Fruit fly (Drosophila melanogaster) whole organism: ENCODE data around the gene Grip128.

Experiments used
- CG8478 ChIP-seq: fragments of >200 bp; optimal IDR thresholded peaks from 2 replicates; lab custom pipeline; 2018; ENCODE audit warnings: inconsistent platforms
- Dll ChIP-seq: fragments of >200 bp; optimal IDR thresholded peaks from 2 replicates; lab custom pipeline; 2017
- EcR ChIP-seq, 2 experiments: fragments of >200 bp; optimal IDR thresholded peaks; 2 replicates each; lab custom pipeline; 2017; ENCODE audit warnings: missing biosample characterization in 2 of 2, missing genetic modification characterization in 2 of 2, missing genetic modification reagents in 2 of 2

DNA sequence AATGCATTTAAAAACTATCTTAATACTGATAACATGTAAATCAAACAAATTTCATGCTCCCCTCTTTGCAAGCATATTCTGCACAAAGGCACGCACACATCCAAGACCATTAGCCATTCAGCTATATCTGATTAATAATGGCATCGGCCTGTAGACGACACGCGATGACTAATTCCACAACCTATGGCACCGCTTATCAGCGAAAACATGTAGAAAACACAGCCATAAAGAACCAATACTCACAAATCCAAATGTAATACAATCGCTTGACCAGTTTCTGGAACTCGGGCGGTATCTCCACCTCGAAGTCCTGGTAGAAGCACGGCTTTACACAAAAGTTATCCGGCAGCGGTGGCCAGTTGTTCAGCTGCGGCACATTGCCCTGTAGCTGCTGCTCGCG, 23.8 kb downstream of the Grip128 start:
- TF ChIP-seq EcR (GFP tag; optimal IDR thresholded peaks at IDR 0.05; lab: Kevin White, UChicago) (no peak), CG8478 (lab: Kevin White, UChicago) (no peak), Dll (lab: Kevin White, UChicago) (no peak)
